Worm (Caenorhabditis elegans) whole organism, L4/young adult: ENCODE data around the gene K12H6.8.

ENCODE experiments used
- W03F9.2 ChIP-seq: fragments of 150-350 bp; optimal IDR thresholded peaks from 2 replicates; lab custom pipeline; 2014; ENCODE audit warnings: missing biosample characterization, missing genetic modification characterization
- him-1 ChIP-seq: sonication (generic microtip); optimal IDR thresholded peaks from 2 replicates; lab custom pipeline; 2016; ENCODE audit warnings: missing genotype, missing genetic modification reagents, missing genetic modification characterization, missing compliant biosample characterization

DNA sequence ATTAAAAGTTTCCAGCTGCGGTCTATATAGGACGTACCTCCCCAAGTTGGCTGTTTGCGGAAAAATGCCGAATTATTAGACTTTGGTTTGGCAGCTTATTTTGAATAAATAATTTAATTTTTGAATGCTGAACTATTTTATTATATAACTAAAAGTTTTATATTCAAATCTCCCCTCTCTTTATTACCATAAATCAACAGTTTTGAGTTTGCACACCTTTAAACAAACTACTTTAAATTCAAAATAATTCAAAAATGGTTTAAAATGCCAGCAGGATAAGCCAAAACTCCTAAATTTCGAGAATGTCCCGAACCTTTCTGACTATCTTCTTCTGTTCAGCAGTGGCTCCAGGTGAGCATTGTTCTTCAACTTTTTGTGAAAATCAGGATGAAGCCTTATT lies 48.4 kb upstream of the K12H6.8 start, which contains the start of gene F08D12.3:
- TF ChIP-seq W03F9.2 (tag; lab: Kevin White, UChicago) (no peak), him-1 (tag; lab: Kevin White, UChicago) (no peak)
